Fruit fly (Drosophila melanogaster) whole organism, embryonic: ENCODE data around the gene CG4577.
A peak's percentile ranks its signal among the peaks of the same experiment; 100 is the strongest.

Source experiments
- Abd-B ChIP-seq: fragments of 200-800 bp; sonication (Bioruptor generic); optimal IDR thresholded peaks from 2 replicates; lab custom pipeline; 2018; ENCODE audit warnings: missing biosample characterization, mild to moderate bottlenecking, missing genetic modification characterization, moderate library complexity
- B-H2 ChIP-seq: fragments of 200-800 bp; sonication (Bioruptor generic); optimal IDR thresholded peaks from 2 replicates; lab custom pipeline; 2018; ENCODE audit warnings: missing biosample characterization, mild to moderate bottlenecking, missing genetic modification characterization
- Bgb ChIP-seq: fragments of 200-800 bp; sonication (Bioruptor generic); IDR thresholded peaks from 2 replicates; pipeline ENCODE4 v1.3.6; 2022; ENCODE audit warnings: missing biosample characterization, missing genetic modification characterization; ENCODE audit not compliant: partially characterized antibody
- CG10543 ChIP-seq: fragments of 200-800 bp; sonication (Bioruptor generic); optimal IDR thresholded peaks from 3 replicates; lab custom pipeline; 2017; ENCODE audit warnings: missing biosample characterization, mild to moderate bottlenecking, missing genetic modification characterization, moderate library complexity
- CG10654 ChIP-seq: fragments of 200-800 bp; sonication (Bioruptor generic); optimal IDR thresholded peaks from 2 replicates; lab custom pipeline; 2016; ENCODE audit warnings: missing biosample characterization, missing genetic modification characterization
- CG12236 ChIP-seq: fragments of 200-800 bp; sonication (Bioruptor generic); optimal IDR thresholded peaks from 2 replicates; lab custom pipeline; 2016; ENCODE audit warnings: missing biosample characterization, missing genetic modification characterization
- CG12391 ChIP-seq: fragments of 200-800 bp; sonication (Bioruptor generic); optimal IDR thresholded peaks from 3 replicates; lab custom pipeline; 2018; ENCODE audit warnings: missing biosample characterization, mild to moderate bottlenecking, missing genetic modification characterization, moderate library complexity
- CG12744 ChIP-seq: fragments of 200-800 bp; sonication (Bioruptor generic); optimal IDR thresholded peaks from 2 replicates; lab custom pipeline; 2016; ENCODE audit warnings: missing biosample characterization, missing genetic modification characterization
- CG12942 ChIP-seq: fragments of 200-800 bp; sonication (Bioruptor generic); optimal IDR thresholded peaks from 3 replicates; lab custom pipeline; 2016; ENCODE audit warnings: missing biosample characterization, missing genetic modification characterization
- CG13624 ChIP-seq: fragments of 200-800 bp; sonication (Bioruptor generic); optimal IDR thresholded peaks from 2 replicates; lab custom pipeline; 2016; ENCODE audit warnings: missing biosample characterization, missing genetic modification characterization
- CG17612 ChIP-seq: fragments of 200-800 bp; sonication (Bioruptor generic); IDR thresholded peaks from 2 replicates; pipeline ENCODE4 v1.3.6; 2022; ENCODE audit warnings: missing biosample characterization, missing genetic modification characterization
- CG2120 ChIP-seq: fragments of 200-800 bp; sonication (Bioruptor generic); optimal IDR thresholded peaks from 3 replicates; lab custom pipeline; 2016; ENCODE audit warnings: missing biosample characterization, missing genetic modification characterization
- CG2712 ChIP-seq: fragments of 200-800 bp; optimal IDR thresholded peaks from 3 replicates; lab custom pipeline; 2019; ENCODE audit warnings: missing biosample characterization, mild to moderate bottlenecking, missing genetic modification characterization, moderate library complexity
- CG3163 ChIP-seq: fragments of 200-800 bp; sonication (Bioruptor generic); optimal IDR thresholded peaks from 3 replicates; lab custom pipeline; 2016; ENCODE audit warnings: missing biosample characterization, missing genetic modification characterization
- CG32532 ChIP-seq: fragments of 200-800 bp; sonication (Bioruptor generic); IDR thresholded peaks from 2 replicates; pipeline ENCODE4 v1.3.6; 2022; ENCODE audit warnings: missing biosample characterization, missing genetic modification characterization
- CG34224 ChIP-seq: fragments of 200-800 bp; sonication (Bioruptor generic); IDR thresholded peaks from 3 replicates; pipeline ENCODE4 v1.3.6; 2022; ENCODE audit warnings: missing biosample characterization, missing genetic modification characterization; ENCODE audit not compliant: partially characterized antibody
- CG4820 ChIP-seq: fragments of 200-800 bp; sonication (Bioruptor generic); optimal IDR thresholded peaks from 3 replicates; lab custom pipeline; 2016; ENCODE audit warnings: missing biosample characterization, missing genetic modification characterization
- CG6175 ChIP-seq: fragments of 200-800 bp; sonication (Bioruptor generic); IDR thresholded peaks from 3 replicates; pipeline ENCODE4 v1.3.6; 2022; ENCODE audit warnings: missing biosample characterization, missing genetic modification characterization
- CG6272 ChIP-seq: fragments of 200-800 bp; sonication (Bioruptor generic); IDR thresholded peaks from 2 replicates; pipeline ENCODE4 v1.3.6; 2022; ENCODE audit warnings: missing biosample characterization, missing genetic modification characterization
- CG6689 ChIP-seq: fragments of 200-800 bp; sonication (Bioruptor generic); IDR thresholded peaks from 2 replicates; pipeline ENCODE4 v1.3.6; 2022; ENCODE audit warnings: missing biosample characterization, missing genetic modification characterization
- CG6765 ChIP-seq: fragments of 200-800 bp; sonication (Bioruptor generic); optimal IDR thresholded peaks from 3 replicates; lab custom pipeline; 2017; ENCODE audit warnings: missing biosample characterization, mild to moderate bottlenecking, missing genetic modification characterization
- CG8478 ChIP-seq: fragments of >200 bp; optimal IDR thresholded peaks from 2 replicates; lab custom pipeline; 2018
- CG9437 ChIP-seq: fragments of 200-800 bp; sonication (Bioruptor generic); optimal IDR thresholded peaks from 2 replicates; lab custom pipeline; 2018; ENCODE audit warnings: missing biosample characterization, mild to moderate bottlenecking, missing genetic modification characterization
- CG9797 ChIP-seq: fragments of 200-800 bp; sonication (Bioruptor generic); optimal IDR thresholded peaks from 3 replicates; lab custom pipeline; 2018; ENCODE audit warnings: missing biosample characterization, mild to moderate bottlenecking, missing genetic modification characterization
- CG9876 ChIP-seq: fragments of 200-800 bp; sonication (Bioruptor generic); optimal IDR thresholded peaks from 2 replicates; lab custom pipeline; 2016; ENCODE audit warnings: missing biosample characterization, missing genetic modification characterization
- CG9932 ChIP-seq: fragments of 200-800 bp; sonication (Bioruptor generic); IDR thresholded peaks from 2 replicates; pipeline ENCODE4 v1.3.6; 2022; ENCODE audit warnings: missing biosample characterization, missing genetic modification characterization
- Chrac-16 ChIP-seq: fragments of 200-800 bp; sonication (Bioruptor generic); optimal IDR thresholded peaks from 3 replicates; lab custom pipeline; 2016; ENCODE audit warnings: missing biosample characterization, missing genetic modification characterization
- HLH4C ChIP-seq: fragments of 200-800 bp; sonication (Bioruptor generic); IDR thresholded peaks from 3 replicates; pipeline ENCODE4 v1.3.6; 2022; ENCODE audit warnings: missing biosample characterization, missing genetic modification characterization; ENCODE audit not compliant: partially characterized antibody
- Lpt ChIP-seq: fragments of >200 bp; optimal IDR thresholded peaks from 2 replicates; lab custom pipeline; 2018; ENCODE audit warnings: missing biosample characterization, missing genetic modification characterization
- Meics ChIP-seq: fragments of 200-800 bp; sonication (Bioruptor generic); optimal IDR thresholded peaks from 2 replicates; lab custom pipeline; 2017; ENCODE audit warnings: missing biosample characterization, mild to moderate bottlenecking, missing genetic modification characterization
- Mrtf ChIP-seq: fragments of 200-800 bp; sonication (Bioruptor generic); IDR thresholded peaks from 3 replicates; pipeline ENCODE4 v1.3.6; 2022; ENCODE audit warnings: missing biosample characterization, missing genetic modification characterization
- Myb ChIP-seq: fragments of 200-800 bp; sonication (Bioruptor generic); optimal IDR thresholded peaks from 2 replicates; lab custom pipeline; 2016; ENCODE audit warnings: missing biosample characterization, missing genetic modification characterization
- Optix ChIP-seq: fragments of 200-800 bp; sonication (Bioruptor generic); IDR thresholded peaks from 3 replicates; pipeline ENCODE4 v1.3.6; 2022; ENCODE audit warnings: missing biosample characterization, missing genetic modification characterization
- Scr ChIP-seq: fragments of 200-800 bp; sonication (Bioruptor generic); IDR thresholded peaks from 2 replicates; pipeline ENCODE4 v1.3.6; 2022; ENCODE audit warnings: missing biosample characterization, missing genetic modification characterization; ENCODE audit not compliant: partially characterized antibody
- Sin3A ChIP-seq: fragments of >200 bp; optimal IDR thresholded peaks from 2 replicates; lab custom pipeline; 2018
- Xbp1 ChIP-seq: fragments of 200-800 bp; sonication (Bioruptor generic); optimal IDR thresholded peaks from 3 replicates; lab custom pipeline; 2016; ENCODE audit warnings: missing biosample characterization, mild to moderate bottlenecking, missing genetic modification characterization
- ap ChIP-seq: fragments of 200-800 bp; sonication (Bioruptor generic); IDR thresholded peaks from 2 replicates; pipeline ENCODE4 v1.3.6; 2022; ENCODE audit warnings: missing biosample characterization, missing genetic modification characterization
- chn ChIP-seq: fragments of 200-800 bp; sonication (Bioruptor generic); optimal IDR thresholded peaks from 2 replicates; lab custom pipeline; 2016; ENCODE audit warnings: missing biosample characterization, missing genetic modification characterization
- ci ChIP-seq: fragments of 200-800 bp; sonication (Bioruptor generic); IDR thresholded peaks from 3 replicates; pipeline ENCODE4 v1.3.6; 2022; ENCODE audit warnings: missing biosample characterization, missing genetic modification characterization
- crol ChIP-seq: fragments of 200-800 bp; sonication (Bioruptor generic); IDR thresholded peaks from 2 replicates; pipeline ENCODE4 v1.3.6; 2022; ENCODE audit warnings: missing biosample characterization, missing genetic modification characterization
- gem ChIP-seq: fragments of 200-800 bp; sonication (Bioruptor generic); optimal IDR thresholded peaks from 2 replicates; lab custom pipeline; 2019; ENCODE audit warnings: missing biosample characterization, mild to moderate bottlenecking, missing genetic modification characterization, moderate library complexity
- gfzf ChIP-seq: fragments of 200-800 bp; sonication (Bioruptor generic); optimal IDR thresholded peaks from 2 replicates; lab custom pipeline; 2016; ENCODE audit warnings: missing biosample characterization, mild to moderate bottlenecking, missing genetic modification characterization, moderate library complexity
- jumu ChIP-seq: fragments of 200-800 bp; sonication (Bioruptor generic); optimal IDR thresholded peaks from 3 replicates; lab custom pipeline; 2016; ENCODE audit warnings: missing biosample characterization, missing genetic modification characterization
- mld ChIP-seq: fragments of 200-800 bp; sonication (Bioruptor generic); IDR thresholded peaks from 3 replicates; pipeline ENCODE4 v1.3.6; 2022; ENCODE audit warnings: missing biosample characterization, missing genetic modification characterization; ENCODE audit not compliant: partially characterized antibody
- pzg ChIP-seq: fragments of 200-800 bp; sonication (Bioruptor generic); optimal IDR thresholded peaks from 3 replicates; lab custom pipeline; 2018; ENCODE audit warnings: missing biosample characterization, mild to moderate bottlenecking, missing genetic modification characterization, moderate library complexity
- row ChIP-seq: fragments of 200-800 bp; sonication (Bioruptor generic); IDR thresholded peaks from 3 replicates; pipeline ENCODE4 v1.3.6; 2022; ENCODE audit warnings: missing biosample characterization, missing genetic modification characterization
- run ChIP-seq: fragments of 200-800 bp; sonication (Bioruptor generic); optimal IDR thresholded peaks from 3 replicates; lab custom pipeline; 2018; ENCODE audit warnings: missing biosample characterization, mild to moderate bottlenecking, missing genetic modification characterization
- sna ChIP-seq: fragments of 200-800 bp; sonication (Bioruptor generic); IDR thresholded peaks from 2 replicates; pipeline ENCODE4 v1.3.6; 2022; ENCODE audit warnings: missing biosample characterization, missing genetic modification characterization; ENCODE audit not compliant: partially characterized antibody
- stwl ChIP-seq: fragments of 200-800 bp; sonication (Bioruptor generic); optimal IDR thresholded peaks from 3 replicates; lab custom pipeline; 2018; ENCODE audit warnings: missing biosample characterization, mild to moderate bottlenecking, missing genetic modification characterization, moderate library complexity
- tup ChIP-seq: fragments of 200-800 bp; sonication (Bioruptor generic); optimal IDR thresholded peaks from 2 replicates; lab custom pipeline; 2016; ENCODE audit warnings: missing biosample characterization, mild to moderate bottlenecking, missing genetic modification characterization, moderate library complexity
- zen2 ChIP-seq: fragments of 200-800 bp; sonication (Bioruptor generic); IDR thresholded peaks from 3 replicates; pipeline ENCODE4 v1.3.6; 2022; ENCODE audit warnings: missing biosample characterization, missing genetic modification characterization; ENCODE audit not compliant: partially characterized antibody

Gene CG4577

DNA sequence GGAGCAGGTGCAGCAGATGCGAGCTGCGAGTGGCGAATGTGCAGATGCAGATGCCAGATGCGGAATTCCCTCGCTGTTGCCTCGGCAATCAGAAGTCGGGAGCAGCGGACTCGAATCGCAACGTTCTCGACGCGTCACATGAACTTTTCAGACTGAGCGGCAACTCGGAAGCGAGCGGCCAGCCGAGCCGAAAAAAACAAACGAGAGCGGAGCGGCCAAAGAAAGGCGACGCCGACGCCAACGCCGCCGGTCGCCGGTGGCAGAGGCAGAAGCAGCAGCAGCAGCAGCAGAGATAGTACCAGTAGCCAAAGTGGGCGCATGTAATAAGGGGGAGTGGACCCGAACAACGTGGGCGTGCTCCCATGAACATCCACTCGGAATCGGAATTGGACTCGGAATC is 32.1 kb upstream of the CG4577 start, which contains the start of gene CG4629 (continued):
- TF ChIP-seq CG34224 = 0 out of 3 replicates have a peak, but pooled peaks have one; percentile 32
- no peak for TF ChIP-seq gem (tag; lab: Kevin White, UChicago)
- peak; percentile 53; the same call in 1 of the 2 replicates for TF ChIP-seq Bgb (GFP tag; lab: Robert Waterston, UW)
- TF ChIP-seq CG12236 (GFP tag; lab: Kevin White, UChicago) = no peak
- TF ChIP-seq crol (GFP tag; lab: Robert Waterston, UW) = no peak
- TF ChIP-seq CG3163 (GFP tag; lab: Kevin White, UChicago) = no peak
- TF ChIP-seq CG2712 = no peak
- 0 out of 2 replicates have a peak, but pooled peaks have one; percentile 28 for TF ChIP-seq Scr (GFP tag; lab: Robert Waterston, UW)
- no peak for TF ChIP-seq CG10654
- TF ChIP-seq HLH4C = peak; percentile 49; the same call in 1 of the 3 replicates
- no peak for TF ChIP-seq mld (GFP tag; lab: Robert Waterston, UW)
- TF ChIP-seq CG12744 = no peak
- TF ChIP-seq sna (GFP tag; lab: Robert Waterston, UW) = peak; percentile 55; the same call in 1 of the 2 replicates
- TF ChIP-seq Lpt = no peak
- peak; percentile 49; the same call in 2 of the 3 replicates for TF ChIP-seq CG6175
- no peak for TF ChIP-seq jumu (GFP tag; lab: Kevin White, UChicago)
- no peak for TF ChIP-seq CG9797
- TF ChIP-seq CG4820 (GFP tag; lab: Kevin White, UChicago) = no peak
- no peak for TF ChIP-seq CG12391 (tag; lab: Kevin White, UChicago)
- TF ChIP-seq CG6765 (GFP tag; lab: Kevin White, UChicago) = no peak
- peak; percentile 62; the same call in 2 of the 3 replicates for TF ChIP-seq zen2 (GFP tag; lab: Robert Waterston, UW)
- TF ChIP-seq ci = peak; percentile 52; the same call in 2 of the 3 replicates
- peak; percentile 25 for TF ChIP-seq CG9932 (GFP tag; lab: Robert Waterston, UW)
- TF ChIP-seq ap (GFP tag; lab: Robert Waterston, UW) = no peak
- no peak for TF ChIP-seq CG8478 (lab: Kevin White, UChicago)
- no peak for TF ChIP-seq B-H2 (GFP tag; lab: Kevin White, UChicago)
- TF ChIP-seq CG10543 = peak; percentile 2
- TF ChIP-seq CG32532 (GFP tag; lab: Robert Waterston, UW) = 0 out of 2 replicates have a peak, but pooled peaks have one; percentile 48
- TF ChIP-seq CG6272 (GFP tag; lab: Robert Waterston, UW) = no peak
- TF ChIP-seq Myb (GFP tag; lab: Kevin White, UChicago) = no peak
- TF ChIP-seq pzg = no peak

DNA sequence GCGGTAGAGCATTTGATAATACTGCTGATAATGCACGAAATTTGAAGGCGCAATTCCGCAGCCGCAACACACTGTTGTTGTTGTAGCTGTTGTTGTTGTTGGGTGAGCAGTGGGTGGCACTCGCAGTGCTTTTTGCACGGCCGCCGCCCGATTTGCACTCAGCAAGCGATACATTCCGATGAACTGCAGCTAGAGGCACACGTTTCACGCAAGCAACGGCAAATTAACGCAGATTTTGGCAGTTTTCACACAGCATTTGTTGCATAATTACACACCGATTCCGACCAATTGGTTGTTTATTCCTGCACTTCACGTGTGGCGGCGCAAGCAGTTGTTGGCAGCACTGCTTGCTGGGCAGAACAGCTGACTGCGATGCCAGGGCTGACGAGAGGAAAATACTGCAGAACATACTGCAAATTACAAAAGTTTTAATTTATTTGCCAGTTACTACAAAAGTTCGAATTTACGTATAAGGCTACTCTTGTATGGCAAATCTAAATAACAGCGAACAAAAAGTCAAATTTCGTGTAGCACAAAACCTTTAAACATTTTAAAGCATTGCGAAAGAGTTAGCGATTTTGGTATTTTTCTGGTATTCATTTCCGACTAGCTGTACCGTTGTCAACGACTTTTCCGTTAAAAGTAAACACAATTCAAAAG is 26.3 kb upstream of the CG4577 start, which contains the start of the genes PolrMT and CG14339:
Gene PolrMT (minus strand): TSS at position 345 of the 660 bp plus-strand sequence.
Gene CG14339 (plus strand): TSS at position 512 of the 660 bp plus-strand sequence.
- TF ChIP-seq gfzf (GFP tag; lab: Kevin White, UChicago) (peak; percentile 61), CG2120 (GFP tag; lab: Kevin White, UChicago) (peak; percentile 65), CG9437 (GFP tag; lab: Kevin White, UChicago) (peak; percentile 46), Mrtf (GFP tag; lab: Robert Waterston, UW) (no peak), CG13624 (GFP tag; lab: Kevin White, UChicago) (peak; percentile 36), Sin3A (lab: Kevin White, UChicago) (peak; percentile 85), Chrac-16 (GFP tag; lab: Kevin White, UChicago) (peak; percentile 37), CG12942 (GFP tag; lab: Kevin White, UChicago) (peak; percentile 15), CG9932 (GFP tag; lab: Robert Waterston, UW) (peak; percentile 47), chn (GFP tag; lab: Kevin White, UChicago) (peak; percentile 74), CG17612 (GFP tag; lab: Robert Waterston, UW) (no peak), Abd-B (GFP tag; lab: Kevin White, UChicago) (peak; percentile 41), Optix (GFP tag; lab: Robert Waterston, UW) (0 out of 3 replicates have a peak, but pooled peaks have one; percentile 41), tup (GFP tag; lab: Kevin White, UChicago) (no peak), CG6689 (GFP tag; lab: Robert Waterston, UW) (no peak), Meics (peak; percentile 11), CG10654 (peak; percentile 28), stwl (tag; lab: Kevin White, UChicago) (peak; percentile 37), row (peak; percentile 66), run (tag; lab: Kevin White, UChicago) (peak; percentile 4), CG9876 (peak; percentile 5), Xbp1 (GFP tag; lab: Kevin White, UChicago) (peak; percentile 49)
